Fruit fly (Drosophila melanogaster): ENCODE data around the gene CG10657.

Gene CG10657

DNA sequence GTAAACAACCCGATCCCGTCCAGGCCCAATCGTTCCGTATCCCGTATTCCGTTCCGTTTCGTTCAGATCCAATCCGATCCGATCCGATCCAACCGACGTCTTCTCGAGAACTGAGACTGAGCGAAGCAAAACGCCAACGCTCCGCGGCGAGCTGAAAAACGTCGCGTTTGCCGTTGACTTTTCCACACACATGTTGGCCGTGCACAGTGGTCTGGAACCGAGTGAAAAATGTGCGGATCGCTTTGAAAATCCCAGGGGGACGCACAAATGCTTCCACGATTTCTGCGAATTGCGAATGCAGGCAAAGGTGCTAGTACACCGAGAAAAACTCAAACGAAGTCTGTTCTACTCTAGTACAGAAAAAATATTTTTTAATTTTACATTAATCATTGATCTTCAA lies 12.1 kb downstream of the CG10657 start, which contains the start of gene CG10663 (continued):
- TF ChIP-seq CG12769 (tag; optimal IDR thresholded peaks at IDR 0.05) (peak; percentile 88), CG10959 (GFP tag; IDR thresholded peaks at IDR 0.05) (0 out of 2 replicates have a peak, but pooled peaks have one; percentile 31), Med (GFP tag) (peak; percentile 87), CG32767 (GFP tag; IDR thresholded peaks at IDR 0.05) (no peak), Xbp1 (GFP tag; optimal IDR thresholded peaks at IDR 0.05) (peak; percentile 1), stc (GFP tag; IDR thresholded peaks at IDR 0.05) (peak; percentile 30; the same call in 1 of the 2 replicates), CG14667 (GFP tag; IDR thresholded peaks at IDR 0.05) (no peak), danr (GFP tag; IDR thresholded peaks at IDR 0.05) (no peak), eyg (GFP tag; optimal IDR thresholded peaks at IDR 0.05) (peak; percentile 8), pan (optimal IDR thresholded peaks at IDR 0.05) (no peak), pan (GFP tag; optimal IDR thresholded peaks at IDR 0.05 in 1 of 2, IDR thresholded peaks at IDR 0.05 in 1 of 2) (peak in 1 of 2 experiments; percentile 32), odd (GFP tag; optimal IDR thresholded peaks at IDR 0.05) (peak; percentile 23), CG10431 (GFP tag; optimal IDR thresholded peaks at IDR 0.05) (no peak), jigr1 (GFP tag; IDR thresholded peaks at IDR 0.05) (no peak), CG3163 (GFP tag; optimal IDR thresholded peaks at IDR 0.05) (no peak), Max (GFP tag; optimal IDR thresholded peaks at IDR 0.05) (peak; percentile 10), CG4730 (GFP tag; IDR thresholded peaks at IDR 0.05) (no peak), CG15269 (tag; optimal IDR thresholded peaks at IDR 0.05) (peak; percentile 8), MBD-R2 (GFP tag; IDR thresholded peaks at IDR 0.05) (0 out of 2 replicates have a peak, but pooled peaks have one; percentile 10), kah (GFP tag; optimal IDR thresholded peaks at IDR 0.05) (peak; percentile 15), CG7839 (tag; optimal IDR thresholded peaks at IDR 0.05) (peak; percentile 4), Deaf1 (tag; optimal IDR thresholded peaks at IDR 0.05) (peak; percentile 81), CG10274 (GFP tag; optimal IDR thresholded peaks at IDR 0.05) (no peak), CG12391 (tag; optimal IDR thresholded peaks at IDR 0.05) (peak; percentile 11), trh (GFP tag; optimal IDR thresholded peaks at IDR 0.05) (no peak), CG7963 (GFP tag; IDR thresholded peaks at IDR 0.05; ENCODE audit: partially characterized antibody) (peak; percentile 53; the same call in 2 of the 3 replicates), caup (GFP tag; optimal IDR thresholded peaks at IDR 0.05; ENCODE audit: severe bottlenecking) (peak; percentile 2), CG4820 (GFP tag; optimal IDR thresholded peaks at IDR 0.05) (no peak), seq (GFP tag; IDR thresholded peaks at IDR 0.05) (0 out of 2 replicates have a peak, but pooled peaks have one; percentile 17), CG34376 (GFP tag; optimal IDR thresholded peaks at IDR 0.05) (no peak), CG6854 (GFP tag; optimal IDR thresholded peaks at IDR 0.05) (no peak), vvl (GFP tag; IDR thresholded peaks at IDR 0.05) (peak; percentile 60; the same call in 1 of the 2 replicates), Chrac-16 (GFP tag; optimal IDR thresholded peaks at IDR 0.05) (peak; percentile 6), CG11560 (tag; IDR thresholded peaks at IDR 0.05) (no peak), nau (GFP tag; optimal IDR thresholded peaks at IDR 0.05) (peak; percentile 5), CG11695 (GFP tag; IDR thresholded peaks at IDR 0.05) (peak; percentile 43; the same call in 1 of the 3 replicates), Trl (optimal IDR thresholded peaks at IDR 0.05) (peak; percentile 2 to 17), Trl (GFP tag; optimal IDR thresholded peaks at IDR 0.05) (peak; percentile 4), gem (tag; optimal IDR thresholded peaks at IDR 0.05) (peak; percentile 5), org-1 (GFP tag; optimal IDR thresholded peaks at IDR 0.05) (no peak), CG5180 (GFP tag; optimal IDR thresholded peaks at IDR 0.05) (peak; percentile 81), CG11504 (tag; optimal IDR thresholded peaks at IDR 0.05) (peak; percentile 85), CG15514 (GFP tag; optimal IDR thresholded peaks at IDR 0.05) (peak; percentile 12), CG8290 (GFP tag; optimal IDR thresholded peaks at IDR 0.05) (no peak), CG8290 (tag; optimal IDR thresholded peaks at IDR 0.05) (peak in 1 of 2 experiments; percentile 54), row (GFP tag; IDR thresholded peaks at IDR 0.05) (peak; percentile 72), Ada2b (GFP tag; IDR thresholded peaks at IDR 0.05) (peak; percentile 28), CG14860 (GFP tag; IDR thresholded peaks at IDR 0.05; ENCODE audit: partially characterized antibody) (peak; percentile 45; the same call in 2 of the 3 replicates), hkb (optimal IDR thresholded peaks at IDR 0.05) (no peak), hkb (GFP tag; IDR thresholded peaks at IDR 0.05) (0 out of 2 replicates have a peak, but pooled peaks have one; percentile 15), cato (GFP tag; optimal IDR thresholded peaks at IDR 0.05; ENCODE audit: borderline replicate concordance) (no peak)

Measured in whole organism, embryonic.